Fruit fly (Drosophila melanogaster) whole organism: Measurements from ENCODE around the gene Awh.

ENCODE experiments used
- EcR ChIP-seq, 2 experiments: fragments of >200 bp; optimal IDR thresholded peaks; 2 replicates each; lab custom pipeline; 2017; ENCODE audit warnings: missing biosample characterization in 2 of 2, missing genetic modification characterization in 2 of 2, missing genetic modification reagents in 2 of 2
- pan ChIP-seq: fragments of >200 bp; optimal IDR thresholded peaks from 2 replicates; lab custom pipeline; 2017
- psq ChIP-seq: fragments of >200 bp; optimal IDR thresholded peaks from 2 replicates; lab custom pipeline; 2017

DNA sequence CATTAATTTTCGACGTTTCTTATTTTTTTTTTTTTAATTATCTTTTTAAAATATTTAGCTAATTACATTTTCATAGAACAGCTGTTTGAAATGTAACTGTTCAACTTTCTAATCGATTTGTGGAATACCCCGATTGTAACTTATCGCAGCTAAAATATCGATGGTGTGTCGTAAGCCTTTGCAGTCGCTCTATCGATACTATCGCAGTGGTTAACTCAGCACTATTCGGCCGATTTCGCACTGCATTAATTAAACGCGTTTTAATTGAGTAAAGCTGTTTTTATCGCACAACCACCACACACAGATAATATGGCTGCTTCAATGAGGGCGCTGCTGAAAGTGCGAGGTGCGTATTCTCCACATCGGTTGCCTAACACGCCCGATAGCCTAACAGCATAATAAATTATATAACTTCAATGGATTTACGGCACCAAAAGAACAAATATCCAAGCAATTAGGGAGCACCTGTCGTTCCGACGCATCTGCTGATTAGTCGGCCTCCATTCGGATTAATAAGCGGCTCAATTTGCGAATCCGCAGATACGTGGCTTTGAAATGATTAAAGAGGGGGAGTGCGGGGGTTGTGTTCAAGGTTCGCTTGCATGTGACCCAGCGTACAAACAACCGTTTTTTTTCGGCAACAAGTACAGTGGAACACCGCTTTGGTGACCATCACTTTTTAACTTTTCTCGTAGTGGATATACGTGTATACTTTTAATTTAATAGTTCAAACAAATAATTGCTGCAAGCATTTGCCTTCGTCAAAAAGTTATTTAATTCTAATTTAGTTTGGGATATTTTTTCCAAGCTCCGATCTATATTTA is 31.8 kb upstream of the Awh start, which contains the start of gene Scsalpha1:
- TF ChIP-seq pan (lab: Kevin White, UChicago) (no peak), EcR (GFP tag; optimal IDR thresholded peaks at IDR 0.05; lab: Kevin White, UChicago) (no peak), psq (lab: Kevin White, UChicago) (no peak)
